Fruit fly (Drosophila melanogaster) whole organism: ENCODE measurements around the gene CG31915.

Experiments
- CG8478 ChIP-seq: fragments of >200 bp; optimal IDR thresholded peaks from 2 replicates; lab custom pipeline; 2018; ENCODE audit warnings: inconsistent platforms
- EcR ChIP-seq, 2 experiments: fragments of >200 bp; optimal IDR thresholded peaks; 2 replicates each; lab custom pipeline; 2017; ENCODE audit warnings: missing biosample characterization in 2 of 2, missing genetic modification characterization in 2 of 2, missing genetic modification reagents in 2 of 2
- pan ChIP-seq: fragments of >200 bp; optimal IDR thresholded peaks from 2 replicates; lab custom pipeline; 2017

- no peak for TF ChIP-seq EcR (GFP tag; optimal IDR thresholded peaks at IDR 0.05; lab: Kevin White, UChicago)
- TF ChIP-seq pan (lab: Kevin White, UChicago) = no peak
- no peak for TF ChIP-seq CG8478 (lab: Kevin White, UChicago)
Observed at dm6 chr2L:5539034-5539433, 11.1 kb downstream of the CG31915 start, which contains the start of gene CG14015.
